Fruit fly (Drosophila melanogaster) whole organism, embryonic: ENCODE measurements around the gene Pss.

Source experiments
- BtbVII ChIP-seq: fragments of 200-800 bp; sonication (Bioruptor generic); optimal IDR thresholded peaks from 3 replicates; lab custom pipeline; 2017; ENCODE audit warnings: missing biosample characterization, mild to moderate bottlenecking, missing genetic modification characterization
- CG11398 ChIP-seq: fragments of 200-800 bp; sonication (Bioruptor generic); optimal IDR thresholded peaks from 2 replicates; lab custom pipeline; 2016; ENCODE audit warnings: missing biosample characterization, missing genetic modification characterization
- CG13287 ChIP-seq: fragments of 200-800 bp; sonication (Bioruptor generic); IDR thresholded peaks from 2 replicates; pipeline ENCODE4 v1.3.6; 2022; ENCODE audit warnings: missing biosample characterization, missing genetic modification characterization; ENCODE audit not compliant: partially characterized antibody
- CG13894 ChIP-seq: fragments of 200-800 bp; sonication (Bioruptor generic); optimal IDR thresholded peaks from 3 replicates; lab custom pipeline; 2018; ENCODE audit warnings: missing biosample characterization, mild to moderate bottlenecking, missing genetic modification characterization, moderate library complexity
- CG14050 ChIP-seq: fragments of 200-800 bp; sonication (Bioruptor generic); IDR thresholded peaks from 3 replicates; pipeline ENCODE4 v1.3.6; 2022; ENCODE audit warnings: missing biosample characterization, missing genetic modification characterization
- CG14710 ChIP-seq: fragments of 200-800 bp; sonication (Bioruptor generic); optimal IDR thresholded peaks from 3 replicates; lab custom pipeline; 2019; ENCODE audit warnings: missing biosample characterization, mild to moderate bottlenecking, missing genetic modification characterization, moderate library complexity
- CG18476 ChIP-seq: fragments of 200-800 bp; sonication (Bioruptor generic); optimal IDR thresholded peaks from 2 replicates; lab custom pipeline; 2016; ENCODE audit warnings: missing biosample characterization, mild to moderate bottlenecking, missing genetic modification characterization
- CG2129 ChIP-seq: fragments of 200-800 bp; sonication (Bioruptor generic); IDR thresholded peaks from 2 replicates; pipeline ENCODE4 v1.3.6; 2022; ENCODE audit warnings: missing biosample characterization, missing genetic modification characterization; ENCODE audit not compliant: partially characterized antibody
- CG2202 ChIP-seq: fragments of 200-800 bp; sonication (Bioruptor generic); optimal IDR thresholded peaks from 2 replicates; lab custom pipeline; 2018; ENCODE audit warnings: missing biosample characterization, mild to moderate bottlenecking, missing genetic modification characterization
- CG3065 ChIP-seq: fragments of 200-800 bp; sonication (Bioruptor generic); optimal IDR thresholded peaks from 2 replicates; lab custom pipeline; 2016; ENCODE audit warnings: missing biosample characterization, missing genetic modification characterization
- CG31224 ChIP-seq: fragments of 200-800 bp; sonication (Bioruptor generic); IDR thresholded peaks from 2 replicates; pipeline ENCODE4 v1.3.6; 2022; ENCODE audit warnings: missing biosample characterization, missing genetic modification characterization
- CG32532 ChIP-seq: fragments of 200-800 bp; sonication (Bioruptor generic); IDR thresholded peaks from 2 replicates; pipeline ENCODE4 v1.3.6; 2022; ENCODE audit warnings: missing biosample characterization, missing genetic modification characterization
- CG3281 ChIP-seq: fragments of 200-800 bp; sonication (Bioruptor generic); optimal IDR thresholded peaks from 3 replicates; lab custom pipeline; 2017; ENCODE audit warnings: missing biosample characterization, mild to moderate bottlenecking, missing genetic modification characterization
- CG3726 ChIP-seq: fragments of 200-800 bp; sonication (Bioruptor generic); IDR thresholded peaks from 3 replicates; pipeline ENCODE4, ENCODE4 v1.3.6; 2022; ENCODE audit warnings: missing biosample characterization, missing genetic modification characterization
- CG4730 ChIP-seq: fragments of 200-800 bp; sonication (Bioruptor generic); IDR thresholded peaks from 2 replicates; pipeline ENCODE4 v1.3.6; 2022; ENCODE audit warnings: missing biosample characterization, missing genetic modification characterization
- CG5180 ChIP-seq: fragments of 200-800 bp; sonication (Bioruptor generic); optimal IDR thresholded peaks from 3 replicates; lab custom pipeline; 2017; ENCODE audit warnings: missing biosample characterization, missing genetic modification characterization, mild to moderate bottlenecking, moderate library complexity, missing genetic modification reagents
- CG6683 ChIP-seq: fragments of 200-800 bp; sonication (Bioruptor generic); optimal IDR thresholded peaks from 2 replicates; lab custom pipeline; 2017; ENCODE audit warnings: missing biosample characterization, mild to moderate bottlenecking, missing genetic modification characterization, missing genetic modification reagents
- CG6813 ChIP-seq: fragments of 200-800 bp; sonication (Bioruptor generic); optimal IDR thresholded peaks from 2 replicates; lab custom pipeline; 2017; ENCODE audit warnings: missing biosample characterization, missing genetic modification characterization, mild to moderate bottlenecking, moderate library complexity, missing genetic modification reagents
- CG7556 ChIP-seq: fragments of 200-800 bp; sonication (Bioruptor generic); optimal IDR thresholded peaks from 2 replicates; lab custom pipeline; 2017; ENCODE audit warnings: missing biosample characterization, mild to moderate bottlenecking, missing genetic modification characterization
- CG7928 ChIP-seq: fragments of 200-800 bp; sonication (Bioruptor generic); optimal IDR thresholded peaks from 2 replicates; lab custom pipeline; 2017; ENCODE audit warnings: missing biosample characterization, mild to moderate bottlenecking, missing genetic modification characterization
- CG8765 ChIP-seq: fragments of 200-800 bp; sonication (Bioruptor generic); IDR thresholded peaks from 2 replicates; pipeline ENCODE4 v1.3.6; 2022; ENCODE audit warnings: missing biosample characterization, missing genetic modification characterization
- CG9727 ChIP-seq: fragments of 200-800 bp; sonication (Bioruptor generic); optimal IDR thresholded peaks from 3 replicates; lab custom pipeline; 2017; ENCODE audit warnings: missing biosample characterization, mild to moderate bottlenecking, missing genetic modification characterization
- Dip3 ChIP-seq: fragments of 200-800 bp; sonication (Bioruptor generic); optimal IDR thresholded peaks from 3 replicates; lab custom pipeline; 2016; ENCODE audit warnings: missing biosample characterization, missing genetic modification characterization
- E2f2 ChIP-seq: fragments of 200-800 bp; sonication (Bioruptor generic); IDR thresholded peaks from 2 replicates; pipeline ENCODE4 v1.3.6; 2022; ENCODE audit warnings: missing biosample characterization, missing genetic modification characterization
- H2.0 ChIP-seq: fragments of 200-800 bp; sonication (Bioruptor generic); IDR thresholded peaks from 2 replicates; pipeline ENCODE4 v1.3.6; 2022; ENCODE audit warnings: missing biosample characterization, missing genetic modification characterization
- Lpt ChIP-seq: fragments of >200 bp; optimal IDR thresholded peaks from 2 replicates; lab custom pipeline; 2018; ENCODE audit warnings: missing biosample characterization, missing genetic modification characterization
- Mad ChIP-seq: fragments of 200-800 bp; sonication (Bioruptor generic); optimal IDR thresholded peaks from 2 replicates; lab custom pipeline; 2016; ENCODE audit warnings: missing biosample characterization, missing genetic modification characterization
- Meics ChIP-seq: fragments of 200-800 bp; sonication (Bioruptor generic); optimal IDR thresholded peaks from 2 replicates; lab custom pipeline; 2017; ENCODE audit warnings: missing biosample characterization, mild to moderate bottlenecking, missing genetic modification characterization
- Nf-YB ChIP-seq: fragments of 200-800 bp; sonication (Bioruptor generic); optimal IDR thresholded peaks from 3 replicates; lab custom pipeline; 2019; ENCODE audit warnings: missing biosample characterization, mild to moderate bottlenecking, missing genetic modification characterization, moderate library complexity
- Nf-YC ChIP-seq: fragments of 200-800 bp; optimal IDR thresholded peaks from 3 replicates; lab custom pipeline; 2019; ENCODE audit warnings: missing biosample characterization, mild to moderate bottlenecking, missing genetic modification characterization, moderate library complexity
- Pdp1 ChIP-seq, 2 experiments: fragments of 200-800 bp; sonication (Bioruptor generic); optimal IDR thresholded peaks; 3 replicates each; lab custom pipeline; 2016; ENCODE audit warnings: missing biosample characterization in 2 of 2, missing genetic modification characterization in 2 of 2, mild to moderate bottlenecking in 1 of 2, moderate library complexity in 1 of 2
- Stat92E ChIP-seq, 3 experiments: fragments of >200 bp in 2 of 3; fragments of 200-800 bp in 1 of 3; sonication (Bioruptor generic) in 1 of 3; optimal IDR thresholded peaks; 2 replicates each; lab custom pipeline; 2017 to 2019; ENCODE audit warnings: missing biosample characterization in 3 of 3, missing genetic modification characterization in 3 of 3, mild to moderate bottlenecking in 1 of 3, moderate library complexity in 1 of 3
- Taf1 ChIP-seq: fragments of 200-800 bp; sonication (Bioruptor generic); IDR thresholded peaks from 2 replicates; pipeline ENCODE4 v1.3.6; 2022; ENCODE audit warnings: missing biosample characterization, missing genetic modification characterization
- Trl ChIP-seq, 3 experiments: fragments of >200 bp in 2 of 3; fragments of 200-800 bp in 1 of 3; sonication (Bioruptor generic) in 1 of 3; optimal IDR thresholded peaks; 2 replicates in 1 of 3; 3 replicates in 2 of 3; lab custom pipeline; 2016 to 2017; ENCODE audit warnings: missing biosample characterization in 1 of 3, missing genetic modification characterization in 1 of 3
- Xbp1 ChIP-seq: fragments of 200-800 bp; sonication (Bioruptor generic); optimal IDR thresholded peaks from 3 replicates; lab custom pipeline; 2016; ENCODE audit warnings: missing biosample characterization, mild to moderate bottlenecking, missing genetic modification characterization
- ash1 ChIP-seq: fragments of 200-800 bp; sonication (Bioruptor generic); optimal IDR thresholded peaks from 2 replicates; lab custom pipeline; 2018; ENCODE audit warnings: missing biosample characterization, mild to moderate bottlenecking, missing genetic modification characterization
- disco-r ChIP-seq: fragments of 200-800 bp; sonication (Bioruptor generic); optimal IDR thresholded peaks from 2 replicates; lab custom pipeline; 2016; ENCODE audit warnings: missing biosample characterization, missing genetic modification characterization
- dmrt11E ChIP-seq: fragments of 200-800 bp; sonication (Bioruptor generic); optimal IDR thresholded peaks from 3 replicates; lab custom pipeline; 2018; ENCODE audit warnings: missing biosample characterization, mild to moderate bottlenecking, missing genetic modification characterization, moderate library complexity
- fd64A ChIP-seq: fragments of 200-800 bp; sonication (Bioruptor generic); optimal IDR thresholded peaks from 3 replicates; lab custom pipeline; 2018; ENCODE audit warnings: missing biosample characterization, mild to moderate bottlenecking, missing genetic modification characterization
- fd96Cb ChIP-seq: fragments of 200-800 bp; sonication (Bioruptor generic); optimal IDR thresholded peaks from 2 replicates; lab custom pipeline; 2018; ENCODE audit warnings: missing biosample characterization, mild to moderate bottlenecking, missing genetic modification characterization, moderate library complexity
- gcm ChIP-seq: fragments of 200-800 bp; sonication (Bioruptor generic); optimal IDR thresholded peaks from 2 replicates; lab custom pipeline; 2019; ENCODE audit warnings: missing biosample characterization, mild to moderate bottlenecking, missing genetic modification characterization, moderate library complexity
- gfzf ChIP-seq: fragments of 200-800 bp; sonication (Bioruptor generic); optimal IDR thresholded peaks from 2 replicates; lab custom pipeline; 2016; ENCODE audit warnings: missing biosample characterization, mild to moderate bottlenecking, missing genetic modification characterization, moderate library complexity
- inv ChIP-seq: fragments of 200-800 bp; sonication (Bioruptor generic); IDR thresholded peaks from 2 replicates; pipeline ENCODE4 v1.3.6; 2022; ENCODE audit warnings: missing biosample characterization, missing genetic modification characterization; ENCODE audit not compliant: partially characterized antibody
- mam ChIP-seq: fragments of 200-800 bp; sonication (Bioruptor generic); optimal IDR thresholded peaks from 3 replicates; lab custom pipeline; 2016; ENCODE audit warnings: missing biosample characterization, missing genetic modification characterization
- ranshi ChIP-seq: fragments of 200-800 bp; sonication (Bioruptor generic); IDR thresholded peaks from 2 replicates; pipeline ENCODE4 v1.3.6; 2022; ENCODE audit warnings: missing biosample characterization, missing genetic modification characterization
- ssp ChIP-seq: fragments of 200-800 bp; sonication (Bioruptor generic); IDR thresholded peaks from 2 replicates; pipeline ENCODE4 v1.3.6; 2022; ENCODE audit warnings: missing biosample characterization, missing genetic modification characterization
- tll ChIP-seq, 2 experiments: fragments of 200-800 bp in 1 of 2; fragments of >200 bp in 1 of 2; sonication (Bioruptor generic) in 1 of 2; optimal IDR thresholded peaks; 2 replicates each; lab custom pipeline; 2017 to 2019; ENCODE audit warnings: missing biosample characterization in 2 of 2, missing genetic modification characterization in 2 of 2, mild to moderate bottlenecking in 1 of 2, moderate library complexity in 1 of 2
- vfl ChIP-seq: fragments of 200-800 bp; sonication (Bioruptor generic); optimal IDR thresholded peaks from 2 replicates; lab custom pipeline; 2016; ENCODE audit warnings: missing biosample characterization, missing genetic modification characterization

The Pss gene

dm6 chr3L:20526196-20526740, 294 bp upstream of the Pss start, which contains the start of gene Nubp2 (continued):
- TF ChIP-seq tll (GFP tag; optimal IDR thresholded peaks at IDR 0.05; lab: Kevin White, UChicago) (peak; percentile 82 to 88), CG13894 (peak; percentile 95), Xbp1 (GFP tag; lab: Kevin White, UChicago) (peak; percentile 98), CG9727 (GFP tag; lab: Kevin White, UChicago) (peak; percentile 96), CG18476 (GFP tag; lab: Kevin White, UChicago) (peak; percentile 92), CG14050 (GFP tag; lab: Robert Waterston, UW) (peak; percentile 88), CG32532 (GFP tag; lab: Robert Waterston, UW) (peak; percentile 94), CG2129 (GFP tag; lab: Robert Waterston, UW) (no peak), CG6683 (GFP tag; lab: Kevin White, UChicago) (peak; percentile 81), dmrt11E (tag; lab: Kevin White, UChicago) (peak; percentile 97), CG3065 (peak; percentile 93), CG8765 (GFP tag; lab: Robert Waterston, UW) (peak; percentile 88), CG7556 (GFP tag; lab: Kevin White, UChicago) (peak; percentile 95), fd64A (GFP tag; lab: Kevin White, UChicago) (peak; percentile 47), inv (GFP tag; lab: Robert Waterston, UW) (no peak), ash1 (peak; percentile 64), CG3726 (GFP tag; lab: Robert Waterston, UW) (peak; percentile 87; the same call in 1 of the 3 replicates), mam (GFP tag; lab: Kevin White, UChicago) (peak; percentile 95), CG31224 (GFP tag; lab: Robert Waterston, UW) (peak; percentile 89), Nf-YC (peak; percentile 95), vfl (GFP tag; lab: Kevin White, UChicago) (peak; percentile 95), Trl (optimal IDR thresholded peaks at IDR 0.05; lab: Kevin White, UChicago) (no peak), Trl (GFP tag; optimal IDR thresholded peaks at IDR 0.05; lab: Kevin White, UChicago) (peak; percentile 92), Nf-YB (GFP tag; lab: Kevin White, UChicago) (peak; percentile 90), gfzf (peak; percentile 14), disco-r (GFP tag; lab: Kevin White, UChicago) (peak; percentile 82), fd96Cb (tag; lab: Kevin White, UChicago) (peak; percentile 95), Taf1 (GFP tag; lab: Robert Waterston, UW) (peak; percentile 82), Stat92E (GFP tag; optimal IDR thresholded peaks at IDR 0.05; lab: Kevin White, UChicago) (peak in 1 of 3 experiments; percentile 70), BtbVII (GFP tag; lab: Kevin White, UChicago) (peak; percentile 91), CG14710 (tag; lab: Kevin White, UChicago) (peak; percentile 97), Mad (GFP tag; lab: Kevin White, UChicago) (peak; percentile 95), CG5180 (peak; percentile 80), CG6813 (GFP tag; lab: Kevin White, UChicago) (peak; percentile 64), ssp (GFP tag; lab: Robert Waterston, UW) (peak; percentile 90), ranshi (GFP tag; lab: Robert Waterston, UW) (peak; percentile 87), CG7928 (peak; percentile 96), E2f2 (GFP tag; lab: Robert Waterston, UW) (peak; percentile 72), Lpt (GFP tag; lab: Kevin White, UChicago) (no peak), gcm (GFP tag; lab: Kevin White, UChicago) (peak; percentile 92), CG3281 (GFP tag; lab: Kevin White, UChicago) (peak; percentile 96), CG13287 (GFP tag; lab: Robert Waterston, UW) (0 out of 2 replicates have a peak, but pooled peaks have one; percentile 7), Meics (peak; percentile 96), H2.0 (peak; percentile 90), Dip3 (GFP tag; lab: Kevin White, UChicago) (peak; percentile 94), Pdp1 (GFP tag; optimal IDR thresholded peaks at IDR 0.05; lab: Kevin White, UChicago) (peak; percentile 36 to 96), CG4730 (GFP tag; lab: Robert Waterston, UW) (peak; percentile 90), CG11398 (GFP tag; lab: Kevin White, UChicago) (peak; percentile 70), CG2202 (tag; lab: Kevin White, UChicago) (peak; percentile 81)
